Worm (Caenorhabditis elegans): ENCODE data around the gene osm-12.

DNA sequence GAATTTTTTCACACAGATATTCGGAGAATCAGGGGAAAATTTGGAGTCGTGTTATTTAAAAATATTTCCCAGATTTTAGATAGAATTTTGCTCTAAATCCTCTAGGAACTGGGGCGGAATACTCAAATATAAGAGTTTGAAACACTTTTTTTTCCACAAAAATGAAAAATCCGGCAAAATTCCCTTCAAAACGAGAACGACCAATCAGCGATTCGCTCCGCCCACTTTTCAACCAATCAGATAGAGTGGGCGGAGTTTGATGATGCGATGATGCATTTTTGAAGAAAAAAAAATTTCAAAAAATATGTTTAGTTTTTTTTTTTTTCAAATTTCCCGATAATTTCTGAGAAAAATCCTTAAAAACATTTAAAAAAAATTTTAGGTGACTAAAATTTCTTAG, 37.9 kb downstream of the osm-12 start:
- TF ChIP-seq cog-1 (tag; optimal IDR thresholded peaks at IDR 0.05) (no peak), flt-1 (GFP tag; IDR thresholded peaks at IDR 0.05) (no peak), T22C8.4 (GFP tag; IDR thresholded peaks at IDR 0.05) (no peak)

Measured in whole organism, midembryonic.